Worm (Caenorhabditis elegans) whole organism, L4 larva: ENCODE data around the gene col-185.

Experiments used
- F10B5.3 ChIP-seq: sonication (generic microtip); optimal IDR thresholded peaks from 2 replicates; lab custom pipeline; 2016; ENCODE audit warnings: mild to moderate bottlenecking, missing genetic modification characterization, missing compliant biosample characterization
- dve-1 ChIP-seq: sonication (generic microtip); optimal IDR thresholded peaks from 2 replicates; lab custom pipeline; 2017; ENCODE audit warnings: antibody characterized with exemption, mild to moderate bottlenecking, missing genetic modification characterization, missing compliant biosample characterization; ENCODE audit not compliant: insufficient read depth
- egl-27 ChIP-seq: sonication (generic microtip); optimal IDR thresholded peaks from 3 replicates; lab custom pipeline; 2017; ENCODE audit warnings: missing biosample characterization, missing genetic modification reagents, missing genetic modification characterization
- fos-1 ChIP-seq: fragments of 150-350 bp; optimal IDR thresholded peaks from 2 replicates; lab custom pipeline; 2014; ENCODE audit warnings: missing biosample characterization, missing genetic modification characterization
- hmg-1.1 ChIP-seq: fragments of 200-800 bp; sonication (Bioruptor generic); IDR thresholded peaks from 2 replicates; pipeline ENCODE4 v1.3.6; 2022; ENCODE audit warnings: missing genetic modification reagents, missing genetic modification characterization, missing compliant biosample characterization
- lin-13 ChIP-seq: fragments of 150-350 bp; optimal IDR thresholded peaks from 2 replicates; lab custom pipeline; 2014; ENCODE audit warnings: missing biosample characterization, missing genetic modification reagents, missing genetic modification characterization
- lin-39 ChIP-seq: fragments of 150-350 bp; optimal IDR thresholded peaks from 2 replicates; lab custom pipeline; 2014; ENCODE audit warnings: missing biosample characterization, missing genetic modification reagents, missing genetic modification characterization
- lsy-2 ChIP-seq, 2 experiments: fragments of 150-350 bp in 1 of 2; sonication (generic microtip) in 1 of 2; optimal IDR thresholded peaks; 2 replicates each; lab custom pipeline; 2014 to 2017; ENCODE audit warnings: missing biosample characterization in 2 of 2, missing genetic modification characterization in 2 of 2
- mep-1 ChIP-seq: fragments of 150-350 bp; sonication (generic microtip); optimal IDR thresholded peaks from 3 replicates; lab custom pipeline; 2014; ENCODE audit warnings: missing biosample characterization, missing genetic modification characterization
- nhr-237 ChIP-seq: sonication (generic microtip); optimal IDR thresholded peaks from 2 replicates; lab custom pipeline; 2017; ENCODE audit warnings: missing biosample characterization, missing genetic modification characterization
- nhr-77 ChIP-seq: fragments of 150-350 bp; optimal IDR thresholded peaks from 2 replicates; lab custom pipeline; 2014; ENCODE audit warnings: missing biosample characterization, missing genetic modification characterization
- snpc-4 ChIP-seq: fragments of 150-350 bp; optimal IDR thresholded peaks from 2 replicates; lab custom pipeline; 2014; ENCODE audit warnings: missing biosample characterization, missing genetic modification characterization
- unc-62 ChIP-seq, 3 experiments: fragments of 150-350 bp in 1 of 3; sonication (generic microtip); optimal IDR thresholded peaks in 2 of 3; peaks in 1 of 3; 1 replicate in 1 of 3; 2 replicates in 2 of 3; lab custom pipeline; 2014 to 2017; ENCODE audit warnings: missing biosample characterization in 3 of 3, missing genetic modification characterization in 3 of 3, missing genetic modification reagents in 3 of 3, missing genotype in 1 of 3

ce11 chrX:13528630-13529138 lies 17.8 kb upstream of the col-185 start, which contains the start of gene F18H3.4:
- TF ChIP-seq unc-62 (GFP tag; optimal IDR thresholded peaks at IDR 0.05 in 1 of 2; lab: Kevin White, UChicago) (peak in 1 of 2 experiments; percentile 72), unc-62 (tag; optimal IDR thresholded peaks at IDR 0.05; lab: Kevin White, UChicago) (no peak), mep-1 (tag; lab: Kevin White, UChicago) (peak; percentile 66), lin-13 (GFP tag; lab: Kevin White, UChicago) (no peak), nhr-237 (tag; lab: Kevin White, UChicago) (no peak), nhr-77 (tag; lab: Kevin White, UChicago) (peak; percentile 95), lin-39 (tag; lab: Kevin White, UChicago) (no peak), lsy-2 (tag; optimal IDR thresholded peaks at IDR 0.05; lab: Kevin White, UChicago) (peak in 1 of 2 experiments; percentile 60), F10B5.3 (tag; lab: Kevin White, UChicago) (no peak), dve-1 (peak; percentile 91), egl-27 (tag; lab: Kevin White, UChicago) (no peak), fos-1 (tag; lab: Kevin White, UChicago) (no peak), hmg-1.1 (GFP tag; lab: Robert Waterston, UW) (0 out of 2 replicates have a peak, but pooled peaks have one; percentile 19), snpc-4 (tag; lab: Kevin White, UChicago) (no peak)
